Worm (Caenorhabditis elegans) whole organism, midembryonic: Measurements from ENCODE around the gene R10H10.3.

Experiments
- T22C8.4 ChIP-seq: fragments of 200-800 bp; sonication (Bioruptor generic); IDR thresholded peaks from 2 replicates; pipeline ENCODE4 v1.3.6; 2022; ENCODE audit warnings: missing genetic modification characterization, missing compliant biosample characterization
- cog-1 ChIP-seq: sonication (generic microtip); optimal IDR thresholded peaks from 2 replicates; lab custom pipeline; 2016; ENCODE audit warnings: missing genetic modification characterization, missing compliant biosample characterization
- flt-1 ChIP-seq: fragments of 200-800 bp; sonication (Bioruptor generic); IDR thresholded peaks from 2 replicates; pipeline ENCODE4 v1.3.6; 2022; ENCODE audit warnings: missing genetic modification characterization, missing compliant biosample characterization
- klf-2 ChIP-seq: fragments of 200-800 bp; sonication (Bioruptor generic); conservative IDR thresholded peaks from 2 replicates; pipeline ENCODE4 v1.3.6; 2022; ENCODE audit warnings: missing genetic modification reagents, missing genetic modification characterization, missing compliant biosample characterization
- med-1 ChIP-seq: sonication (generic microtip); optimal IDR thresholded peaks from 2 replicates; lab custom pipeline; 2017; ENCODE audit warnings: missing genetic modification characterization, mild to moderate bottlenecking, missing compliant biosample characterization, antibody characterized with exemption, missing genetic modification reagents; ENCODE audit not compliant: insufficient read depth
- ref-1 ChIP-seq: fragments of 200-800 bp; sonication (Bioruptor generic); conservative IDR thresholded peaks from 2 replicates; pipeline ENCODE4 v1.3.6; 2022; ENCODE audit warnings: missing genetic modification reagents, missing genetic modification characterization, missing compliant biosample characterization
- tab-1 ChIP-seq: fragments of 200-800 bp; sonication (Bioruptor generic); IDR thresholded peaks from 2 replicates; pipeline ENCODE4 v1.3.6; 2022; ENCODE audit warnings: missing genetic modification characterization, missing compliant biosample characterization
- ztf-23 ChIP-seq: fragments of 200-800 bp; sonication (Bioruptor generic); IDR thresholded peaks from 2 replicates; pipeline ENCODE4 v1.3.6; 2022; ENCODE audit warnings: missing genetic modification reagents, missing genetic modification characterization, missing compliant biosample characterization
- ztf-29 ChIP-seq: fragments of 200-800 bp; sonication (Bioruptor generic); IDR thresholded peaks from 2 replicates; pipeline ENCODE4 v1.3.6; 2022; ENCODE audit warnings: missing genetic modification reagents, missing genetic modification characterization, missing compliant biosample characterization

Gene R10H10.3

ce11 chrIV:10388263-10388662 lies at the start of gene R10H10.3:
R10H10.3 (plus strand) TSS chrIV:10388505.
- TF ChIP-seq ztf-29, result no peak
- no peak for TF ChIP-seq ztf-23 (GFP tag; lab: Robert Waterston, UW)
- no peak for TF ChIP-seq ref-1 (GFP tag; lab: Robert Waterston, UW)
- TF ChIP-seq tab-1 (GFP tag; lab: Robert Waterston, UW), result no peak
- no peak for TF ChIP-seq cog-1 (tag; lab: Kevin White, UChicago)
- TF ChIP-seq klf-2 (GFP tag; lab: Robert Waterston, UW), result no peak

ce11 chrIV:10339701-10340100 lies 48.6 kb upstream of the R10H10.3 start:
- TF ChIP-seq T22C8.4 (GFP tag; lab: Robert Waterston, UW), result no peak
- no peak for TF ChIP-seq med-1
- TF ChIP-seq klf-2 (GFP tag; lab: Robert Waterston, UW), result no peak
- no peak for TF ChIP-seq flt-1
- no peak for TF ChIP-seq ref-1 (GFP tag; lab: Robert Waterston, UW)

- TF ChIP-seq klf-2 (GFP tag; lab: Robert Waterston, UW), result no peak
- no peak; the same call in 1 of the 2 replicates for TF ChIP-seq ztf-23 (GFP tag; lab: Robert Waterston, UW)
- TF ChIP-seq T22C8.4 (GFP tag; lab: Robert Waterston, UW), result no peak
- no peak for TF ChIP-seq ref-1 (GFP tag; lab: Robert Waterston, UW)
- TF ChIP-seq cog-1 (tag; lab: Kevin White, UChicago), result no peak
- TF ChIP-seq med-1, result no peak
- no peak for TF ChIP-seq ztf-29
- TF ChIP-seq flt-1, result no peak
- TF ChIP-seq tab-1 (GFP tag; lab: Robert Waterston, UW), result no peak
Observed at ce11 chrIV:10341618-10342360, 46.5 kb upstream of the R10H10.3 start.

- no peak for TF ChIP-seq flt-1
- TF ChIP-seq ztf-23 (GFP tag; lab: Robert Waterston, UW), result no peak
- TF ChIP-seq T22C8.4 (GFP tag; lab: Robert Waterston, UW), result no peak
- no peak for TF ChIP-seq klf-2 (GFP tag; lab: Robert Waterston, UW)
- TF ChIP-seq ref-1 (GFP tag; lab: Robert Waterston, UW), result no peak
- no peak for TF ChIP-seq tab-1 (GFP tag; lab: Robert Waterston, UW)
- TF ChIP-seq ztf-29, result no peak
- TF ChIP-seq med-1, result no peak
- no peak for TF ChIP-seq cog-1 (tag; lab: Kevin White, UChicago)
Observed at ce11 chrIV:10342361-10342706, 46.0 kb upstream of the R10H10.3 start.

ce11 chrIV:10344621-10345020 lies 43.7 kb upstream of the R10H10.3 start:
- TF ChIP-seq cog-1 (tag; lab: Kevin White, UChicago), result peak; percentile 5
- TF ChIP-seq flt-1, result no peak
- TF ChIP-seq klf-2 (GFP tag; lab: Robert Waterston, UW), result no peak

DNA sequence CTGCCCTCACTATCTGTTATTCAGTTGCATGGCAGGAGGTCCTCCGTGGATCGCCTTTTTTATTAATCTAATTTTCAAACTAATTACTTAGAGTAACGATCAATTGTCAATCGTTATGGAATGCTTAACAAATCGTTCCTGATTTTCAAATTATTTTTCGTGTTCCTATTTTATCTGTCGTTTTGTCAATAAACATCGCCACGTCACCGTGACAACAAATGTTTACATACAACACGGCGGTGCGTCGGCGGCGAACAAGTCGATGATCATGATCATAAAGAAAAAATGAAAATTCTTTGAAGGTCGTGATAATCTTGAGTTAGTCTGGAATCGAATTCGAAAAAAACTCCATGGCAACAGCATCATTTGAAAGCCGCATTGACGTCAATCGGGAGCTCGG lies 42.8 kb upstream of the R10H10.3 start:
- TF ChIP-seq klf-2 (GFP tag; lab: Robert Waterston, UW), result no peak
- no peak for TF ChIP-seq ztf-29
- no peak for TF ChIP-seq T22C8.4 (GFP tag; lab: Robert Waterston, UW)
- TF ChIP-seq flt-1, result no peak
- TF ChIP-seq ref-1 (GFP tag; lab: Robert Waterston, UW), result no peak
- TF ChIP-seq ztf-23 (GFP tag; lab: Robert Waterston, UW), result no peak
- no peak for TF ChIP-seq tab-1 (GFP tag; lab: Robert Waterston, UW)
- TF ChIP-seq cog-1 (tag; lab: Kevin White, UChicago), result no peak

ce11 chrIV:10345990-10346389 lies 42.3 kb upstream of the R10H10.3 start:
- TF ChIP-seq ztf-29, result no peak
- no peak for TF ChIP-seq ref-1 (GFP tag; lab: Robert Waterston, UW)
- no peak for TF ChIP-seq med-1
- TF ChIP-seq flt-1, result no peak
- TF ChIP-seq cog-1 (tag; lab: Kevin White, UChicago), result no peak
- no peak for TF ChIP-seq T22C8.4 (GFP tag; lab: Robert Waterston, UW)
- TF ChIP-seq tab-1 (GFP tag; lab: Robert Waterston, UW), result no peak
- no peak for TF ChIP-seq ztf-23 (GFP tag; lab: Robert Waterston, UW)
- TF ChIP-seq klf-2 (GFP tag; lab: Robert Waterston, UW), result no peak

- no peak for TF ChIP-seq ref-1 (GFP tag; lab: Robert Waterston, UW)
- TF ChIP-seq klf-2 (GFP tag; lab: Robert Waterston, UW), result no peak
- TF ChIP-seq ztf-23 (GFP tag; lab: Robert Waterston, UW), result no peak
- no peak for TF ChIP-seq ztf-29
- no peak for TF ChIP-seq tab-1 (GFP tag; lab: Robert Waterston, UW)
- TF ChIP-seq flt-1, result no peak
- TF ChIP-seq cog-1 (tag; lab: Kevin White, UChicago), result no peak
- no peak for TF ChIP-seq T22C8.4 (GFP tag; lab: Robert Waterston, UW)
- no peak for TF ChIP-seq med-1
Observed at ce11 chrIV:10346948-10347347, 41.4 kb upstream of the R10H10.3 start.

ce11 chrIV:10347528-10347927 lies 40.8 kb upstream of the R10H10.3 start:
- TF ChIP-seq ref-1 (GFP tag; lab: Robert Waterston, UW) (no peak), klf-2 (GFP tag; lab: Robert Waterston, UW) (no peak), med-1 (no peak), cog-1 (tag; lab: Kevin White, UChicago) (no peak), flt-1 (no peak), tab-1 (GFP tag; lab: Robert Waterston, UW) (no peak), ztf-29 (no peak)

DNA sequence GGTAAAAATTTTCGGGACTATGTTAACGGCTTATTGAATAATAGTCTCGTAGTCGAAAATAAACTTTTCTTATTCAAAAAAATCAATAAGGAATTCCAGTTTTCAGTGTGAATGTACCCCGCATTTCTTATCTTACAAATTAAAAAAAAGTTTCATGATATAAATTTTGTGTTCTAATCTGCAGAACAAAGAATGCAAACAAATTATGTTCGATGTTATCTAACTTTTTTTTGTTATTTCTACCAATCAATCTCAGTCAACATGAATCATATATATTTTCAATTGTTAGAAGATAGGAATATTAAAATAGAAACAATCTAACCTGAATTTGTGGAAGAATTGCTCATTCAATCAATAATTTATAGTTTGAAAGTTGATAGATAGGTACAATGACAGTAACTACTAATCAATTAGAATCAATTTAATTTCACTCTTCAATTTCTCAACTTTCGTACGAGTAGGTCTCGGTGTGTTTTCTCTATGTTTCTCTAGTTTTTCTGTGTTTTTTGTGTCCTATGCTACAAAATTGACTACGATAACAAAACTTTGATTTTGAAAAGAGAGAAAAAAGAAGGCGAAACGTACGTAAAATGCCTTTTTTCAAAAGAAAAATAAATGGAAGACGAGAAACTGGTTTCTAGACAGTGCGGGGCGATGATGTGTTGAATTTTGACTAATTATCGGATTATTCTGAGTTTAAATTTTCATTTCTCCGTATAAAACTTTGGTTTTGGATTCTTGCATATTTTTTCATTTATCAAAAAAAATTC lies 38.2 kb upstream of the R10H10.3 start, which contains the start of the genes unc-43 and Y43C5B.3:
TSS of gene unc-43 (minus strand) at position 347 of the 770 bp plus-strand sequence.
TSS of gene Y43C5B.3 (plus strand) at position 720 of the 770 bp plus-strand sequence.
- no peak for TF ChIP-seq T22C8.4 (GFP tag; lab: Robert Waterston, UW)
- TF ChIP-seq med-1, result no peak
